Fruit fly (Drosophila melanogaster) whole organism, embryonic: ENCODE measurements around the gene xmas.
A peak's percentile ranks its signal among the peaks of the same experiment; 100 is the strongest.

Experiments used
- Abd-B ChIP-seq: fragments of 200-800 bp; sonication (Bioruptor generic); optimal IDR thresholded peaks from 2 replicates; lab custom pipeline; 2018; ENCODE audit warnings: missing biosample characterization, mild to moderate bottlenecking, missing genetic modification characterization, moderate library complexity
- Ada2b ChIP-seq: fragments of 200-800 bp; sonication (Bioruptor generic); IDR thresholded peaks from 2 replicates; pipeline ENCODE4 v1.3.6; 2022; ENCODE audit warnings: missing biosample characterization, missing genetic modification characterization
- Aef1 ChIP-seq: fragments of 200-800 bp; sonication (Bioruptor generic); IDR thresholded peaks from 3 replicates; pipeline ENCODE4 v1.3.6; 2022; ENCODE audit warnings: missing biosample characterization, missing genetic modification characterization
- Atf-2 ChIP-seq: fragments of 200-800 bp; sonication (Bioruptor generic); optimal IDR thresholded peaks from 2 replicates; lab custom pipeline; 2016; ENCODE audit warnings: missing biosample characterization, missing genetic modification characterization
- Atf6 ChIP-seq: fragments of 200-800 bp; sonication (Bioruptor generic); IDR thresholded peaks from 2 replicates; pipeline ENCODE4 v1.3.6; 2022; ENCODE audit warnings: missing biosample characterization, missing genetic modification characterization
- CG10431 ChIP-seq: fragments of 200-800 bp; sonication (Bioruptor generic); optimal IDR thresholded peaks from 3 replicates; lab custom pipeline; 2018; ENCODE audit warnings: missing biosample characterization, mild to moderate bottlenecking, missing genetic modification characterization
- CG10543 ChIP-seq: fragments of 200-800 bp; sonication (Bioruptor generic); optimal IDR thresholded peaks from 3 replicates; lab custom pipeline; 2017; ENCODE audit warnings: missing biosample characterization, mild to moderate bottlenecking, missing genetic modification characterization, moderate library complexity
- CG10565 ChIP-seq: fragments of 200-800 bp; sonication (Bioruptor generic); optimal IDR thresholded peaks from 3 replicates; lab custom pipeline; 2016; ENCODE audit warnings: missing biosample characterization, mild to moderate bottlenecking, missing genetic modification characterization
- CG12155 ChIP-seq: fragments of 200-800 bp; sonication (Bioruptor generic); optimal IDR thresholded peaks from 3 replicates; lab custom pipeline; 2016; ENCODE audit warnings: missing biosample characterization, missing genetic modification characterization
- CG12236 ChIP-seq: fragments of 200-800 bp; sonication (Bioruptor generic); optimal IDR thresholded peaks from 2 replicates; lab custom pipeline; 2016; ENCODE audit warnings: missing biosample characterization, missing genetic modification characterization
- CG18262 ChIP-seq: fragments of 200-800 bp; optimal IDR thresholded peaks from 3 replicates; lab custom pipeline; 2019; ENCODE audit warnings: missing biosample characterization, mild to moderate bottlenecking, missing genetic modification characterization, moderate library complexity
- CG1832 ChIP-seq: fragments of 200-800 bp; sonication (Bioruptor generic); optimal IDR thresholded peaks from 2 replicates; lab custom pipeline; 2017; ENCODE audit warnings: missing biosample characterization, mild to moderate bottlenecking, missing genetic modification characterization, inconsistent platforms
- CG2202 ChIP-seq: fragments of 200-800 bp; sonication (Bioruptor generic); optimal IDR thresholded peaks from 2 replicates; lab custom pipeline; 2018; ENCODE audit warnings: missing biosample characterization, mild to moderate bottlenecking, missing genetic modification characterization
- CG2889 ChIP-seq: fragments of 200-800 bp; sonication (Bioruptor generic); IDR thresholded peaks from 3 replicates; pipeline ENCODE4 v1.3.6; 2022; ENCODE audit warnings: missing biosample characterization, missing genetic modification characterization
- CG3407 ChIP-seq: fragments of 200-800 bp; sonication (Bioruptor generic); optimal IDR thresholded peaks from 2 replicates; lab custom pipeline; 2018; ENCODE audit warnings: missing biosample characterization, mild to moderate bottlenecking, missing genetic modification characterization
- CG3726 ChIP-seq: fragments of 200-800 bp; sonication (Bioruptor generic); IDR thresholded peaks from 3 replicates; pipeline ENCODE4, ENCODE4 v1.3.6; 2022; ENCODE audit warnings: missing biosample characterization, missing genetic modification characterization
- CG4617 ChIP-seq: fragments of 200-800 bp; sonication (Bioruptor generic); optimal IDR thresholded peaks from 3 replicates; lab custom pipeline; 2016; ENCODE audit warnings: missing biosample characterization, missing genetic modification characterization, borderline replicate concordance
- CG4707 ChIP-seq: fragments of 200-800 bp; sonication (Bioruptor generic); optimal IDR thresholded peaks from 2 replicates; lab custom pipeline; 2018; ENCODE audit warnings: missing biosample characterization, mild to moderate bottlenecking, missing genetic modification characterization, moderate library complexity
- CG4854 ChIP-seq: fragments of 200-800 bp; sonication (Bioruptor generic); optimal IDR thresholded peaks from 2 replicates; lab custom pipeline; 2016; ENCODE audit warnings: missing biosample characterization, missing genetic modification characterization, inconsistent platforms
- Doc2 ChIP-seq: fragments of 200-800 bp; sonication (Bioruptor generic); IDR thresholded peaks from 2 replicates; pipeline ENCODE4 v1.3.6; 2022; ENCODE audit warnings: missing biosample characterization, missing genetic modification characterization
- Dp ChIP-seq: fragments of 200-800 bp; sonication (Bioruptor generic); optimal IDR thresholded peaks from 2 replicates; lab custom pipeline; 2018; ENCODE audit warnings: missing biosample characterization, mild to moderate bottlenecking, missing genetic modification characterization, moderate library complexity
- Eip74EF ChIP-seq, 2 experiments: fragments of 200-800 bp in 1 of 2; fragments of >200 bp in 1 of 2; sonication (Bioruptor generic) in 1 of 2; optimal IDR thresholded peaks; 2 replicates each; lab custom pipeline; 2017 to 2019; ENCODE audit warnings: missing biosample characterization in 2 of 2, missing genetic modification characterization in 2 of 2, mild to moderate bottlenecking in 1 of 2, moderate library complexity in 1 of 2
- Elba2 ChIP-seq: fragments of 200-800 bp; sonication (Bioruptor generic); optimal IDR thresholded peaks from 3 replicates; lab custom pipeline; 2016; ENCODE audit warnings: missing biosample characterization, missing genetic modification characterization
- Hr39 ChIP-seq: fragments of >200 bp; optimal IDR thresholded peaks from 2 replicates; lab custom pipeline; 2017
- Lhr ChIP-seq: fragments of 200-800 bp; sonication (Bioruptor generic); optimal IDR thresholded peaks from 3 replicates; lab custom pipeline; 2017; ENCODE audit warnings: mild to moderate bottlenecking, missing biosample characterization, missing genetic modification reagents, missing genetic modification characterization
- Lpt ChIP-seq: fragments of >200 bp; optimal IDR thresholded peaks from 2 replicates; lab custom pipeline; 2018; ENCODE audit warnings: missing biosample characterization, missing genetic modification characterization
- Mad ChIP-seq: fragments of 200-800 bp; sonication (Bioruptor generic); optimal IDR thresholded peaks from 2 replicates; lab custom pipeline; 2016; ENCODE audit warnings: missing biosample characterization, missing genetic modification characterization
- NC2α ChIP-seq: fragments of 200-800 bp; sonication (Bioruptor generic); optimal IDR thresholded peaks from 2 replicates; lab custom pipeline; 2016; ENCODE audit warnings: missing biosample characterization, missing genetic modification characterization
- Neu2 ChIP-seq: fragments of 200-800 bp; sonication (Bioruptor generic); optimal IDR thresholded peaks from 3 replicates; lab custom pipeline; 2016; ENCODE audit warnings: missing biosample characterization, missing genetic modification characterization, borderline replicate concordance
- Sox102F ChIP-seq: fragments of 200-800 bp; sonication (Bioruptor generic); optimal IDR thresholded peaks from 2 replicates; lab custom pipeline; 2018; ENCODE audit warnings: missing biosample characterization, mild to moderate bottlenecking, missing genetic modification characterization, moderate library complexity
- YL-1 ChIP-seq: fragments of 200-800 bp; sonication (Bioruptor generic); optimal IDR thresholded peaks from 3 replicates; lab custom pipeline; 2017; ENCODE audit warnings: missing biosample characterization, mild to moderate bottlenecking, missing genetic modification characterization
- ara ChIP-seq: fragments of 200-800 bp; sonication (Bioruptor generic); IDR thresholded peaks from 2 replicates; pipeline ENCODE4 v1.3.6; 2022; ENCODE audit warnings: missing biosample characterization, missing genetic modification characterization
- cato ChIP-seq: fragments of 200-800 bp; sonication (Bioruptor generic); optimal IDR thresholded peaks from 2 replicates; lab custom pipeline; 2016; ENCODE audit warnings: missing biosample characterization, missing genetic modification characterization, borderline replicate concordance
- ewg ChIP-seq: fragments of 200-800 bp; sonication (Bioruptor generic); optimal IDR thresholded peaks from 3 replicates; lab custom pipeline; 2017; ENCODE audit warnings: mild to moderate bottlenecking, missing biosample characterization, missing genetic modification reagents, missing genetic modification characterization
- eyg ChIP-seq: fragments of 200-800 bp; sonication (Bioruptor generic); optimal IDR thresholded peaks from 3 replicates; lab custom pipeline; 2016; ENCODE audit warnings: missing biosample characterization, missing genetic modification characterization
- gce ChIP-seq: fragments of 200-800 bp; sonication (Bioruptor generic); IDR thresholded peaks from 3 replicates; pipeline ENCODE4 v1.3.6; 2022; ENCODE audit warnings: missing biosample characterization, missing genetic modification characterization
- gfzf ChIP-seq: fragments of 200-800 bp; sonication (Bioruptor generic); optimal IDR thresholded peaks from 2 replicates; lab custom pipeline; 2016; ENCODE audit warnings: missing biosample characterization, mild to moderate bottlenecking, missing genetic modification characterization, moderate library complexity
- mam ChIP-seq: fragments of 200-800 bp; sonication (Bioruptor generic); optimal IDR thresholded peaks from 3 replicates; lab custom pipeline; 2016; ENCODE audit warnings: missing biosample characterization, missing genetic modification characterization
- nau ChIP-seq: fragments of 200-800 bp; sonication (Bioruptor generic); optimal IDR thresholded peaks from 3 replicates; lab custom pipeline; 2017; ENCODE audit warnings: missing biosample characterization, mild to moderate bottlenecking, missing genetic modification characterization, missing genetic modification reagents
- p53 ChIP-seq: fragments of 200-800 bp; sonication (Bioruptor generic); optimal IDR thresholded peaks from 2 replicates; lab custom pipeline; 2016; ENCODE audit warnings: missing biosample characterization, missing genetic modification characterization
- ranshi ChIP-seq: fragments of 200-800 bp; sonication (Bioruptor generic); IDR thresholded peaks from 2 replicates; pipeline ENCODE4 v1.3.6; 2022; ENCODE audit warnings: missing biosample characterization, missing genetic modification characterization
- sima ChIP-seq: fragments of 200-800 bp; sonication (Bioruptor generic); optimal IDR thresholded peaks from 2 replicates; lab custom pipeline; 2016; ENCODE audit warnings: missing biosample characterization, missing genetic modification characterization
- sisA ChIP-seq: fragments of 200-800 bp; sonication (Bioruptor generic); IDR thresholded peaks from 2 replicates; pipeline ENCODE4 v1.3.6; 2022; ENCODE audit warnings: missing biosample characterization, missing genetic modification characterization
- so ChIP-seq: fragments of 200-800 bp; sonication (Bioruptor generic); IDR thresholded peaks from 3 replicates; pipeline ENCODE4 v1.3.6; 2022; ENCODE audit warnings: missing biosample characterization, missing genetic modification characterization
- sr ChIP-seq: fragments of 200-800 bp; sonication (Bioruptor generic); IDR thresholded peaks from 3 replicates; pipeline ENCODE4 v1.3.6; 2022; ENCODE audit warnings: missing biosample characterization, missing genetic modification characterization
- stc ChIP-seq: fragments of 200-800 bp; sonication (Bioruptor generic); IDR thresholded peaks from 2 replicates; pipeline ENCODE4 v1.3.6; 2022; ENCODE audit warnings: missing biosample characterization, missing genetic modification characterization
- tio ChIP-seq: fragments of 200-800 bp; sonication (Bioruptor generic); optimal IDR thresholded peaks from 2 replicates; lab custom pipeline; 2017; ENCODE audit warnings: missing biosample characterization, missing genetic modification characterization, inconsistent platforms
- wek ChIP-seq: fragments of 200-800 bp; sonication (Bioruptor generic); optimal IDR thresholded peaks from 3 replicates; lab custom pipeline; 2018; ENCODE audit warnings: missing biosample characterization, mild to moderate bottlenecking, missing genetic modification characterization, moderate library complexity
- zen ChIP-seq: fragments of 200-800 bp; sonication (Bioruptor generic); optimal IDR thresholded peaks from 3 replicates; lab custom pipeline; 2018; ENCODE audit warnings: missing biosample characterization, mild to moderate bottlenecking, missing genetic modification characterization, moderate library complexity
- zfh2 ChIP-seq: fragments of 200-800 bp; sonication (Bioruptor generic); optimal IDR thresholded peaks from 2 replicates; lab custom pipeline; 2016; ENCODE audit warnings: missing biosample characterization, missing genetic modification characterization

Gene xmas

DNA sequence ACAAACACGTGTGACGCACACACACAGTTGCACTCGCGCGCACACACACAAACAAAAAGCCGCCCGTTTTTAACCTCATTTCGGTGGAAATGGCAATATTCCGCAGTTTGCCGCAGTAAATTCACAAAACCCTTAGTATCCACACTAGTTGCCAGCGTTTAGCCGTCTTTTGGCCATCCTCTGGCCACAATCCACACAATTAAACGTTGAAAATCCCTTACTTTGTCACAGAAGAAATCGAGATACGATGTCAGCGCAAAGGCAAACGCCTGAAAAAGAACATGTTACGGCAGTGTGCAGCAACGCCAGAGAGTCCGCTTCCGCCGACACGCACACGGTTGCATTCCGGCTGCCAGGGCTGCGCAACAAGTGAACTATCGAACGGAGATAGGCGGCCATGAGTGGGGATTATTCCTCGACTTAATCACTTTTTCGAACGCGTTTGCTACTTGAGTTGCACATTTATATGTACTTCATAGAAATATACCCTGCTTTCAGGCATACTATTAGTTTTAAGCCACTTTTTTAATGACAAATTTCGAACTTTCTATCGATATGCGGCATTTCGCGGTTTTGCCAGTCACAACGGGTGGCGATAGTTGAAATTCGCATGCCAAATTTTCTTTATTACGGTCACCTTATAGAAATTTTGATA, 11.0 kb downstream of the xmas start, which contains the start of gene RpS5a (continued):
- TF ChIP-seq cato (peak; percentile 68), gfzf (peak; percentile 48), p53 (GFP tag; lab: Kevin White, UChicago) (peak; percentile 88), CG4854 (GFP tag; lab: Kevin White, UChicago) (peak; percentile 70), eyg (peak; percentile 73), mam (GFP tag; lab: Kevin White, UChicago) (peak; percentile 82), Sox102F (GFP tag; lab: Kevin White, UChicago) (no peak), CG10565 (GFP tag; lab: Kevin White, UChicago) (peak; percentile 49), CG12236 (GFP tag; lab: Kevin White, UChicago) (peak; percentile 45), Eip74EF (GFP tag; optimal IDR thresholded peaks at IDR 0.05; lab: Kevin White, UChicago) (peak in 1 of 2 experiments; percentile 34), sima (GFP tag; lab: Kevin White, UChicago) (peak; percentile 19), Doc2 (GFP tag; lab: Robert Waterston, UW) (no peak), Aef1 (GFP tag; lab: Robert Waterston, UW) (peak; percentile 75), Lhr (GFP tag; lab: Kevin White, UChicago) (peak; percentile 81), CG4617 (peak; percentile 39), YL-1 (peak; percentile 98), Dp (GFP tag; lab: Kevin White, UChicago) (peak; percentile 25), Hr39 (lab: Kevin White, UChicago) (no peak), CG4707 (peak; percentile 76), NC2α (GFP tag; lab: Kevin White, UChicago) (peak; percentile 54), ara (GFP tag; lab: Robert Waterston, UW) (peak; percentile 73), zfh2 (GFP tag; lab: Kevin White, UChicago) (peak; percentile 86), ranshi (GFP tag; lab: Robert Waterston, UW) (peak; percentile 77; the same call in 1 of the 2 replicates), CG2202 (tag; lab: Kevin White, UChicago) (peak; percentile 72), wek (GFP tag; lab: Kevin White, UChicago) (peak; percentile 85), sr (peak; percentile 63; the same call in 2 of the 3 replicates), ewg (GFP tag; lab: Kevin White, UChicago) (peak; percentile 73), CG10431 (GFP tag; lab: Kevin White, UChicago) (peak; percentile 79), Mad (peak; percentile 80), Elba2 (GFP tag; lab: Kevin White, UChicago) (peak; percentile 25), Lpt (no peak), stc (GFP tag; lab: Robert Waterston, UW) (peak; percentile 41; the same call in 1 of the 2 replicates), Atf6 (peak; percentile 64), tio (GFP tag; lab: Kevin White, UChicago) (no peak), Ada2b (GFP tag; lab: Robert Waterston, UW) (no peak), Atf-2 (peak; percentile 60), gce (GFP tag; lab: Robert Waterston, UW) (peak; percentile 68; the same call in 2 of the 3 replicates), zen (tag; lab: Kevin White, UChicago) (peak; percentile 72), CG1832 (no peak), sisA (GFP tag; lab: Robert Waterston, UW) (peak; percentile 65), CG2889 (GFP tag; lab: Robert Waterston, UW) (0 out of 3 replicates have a peak, but pooled peaks have one; percentile 55), Abd-B (GFP tag; lab: Kevin White, UChicago) (peak; percentile 57), nau (GFP tag; lab: Kevin White, UChicago) (no peak), CG3726 (GFP tag; lab: Robert Waterston, UW) (no peak), CG12155 (GFP tag; lab: Kevin White, UChicago) (peak; percentile 59), so (GFP tag; lab: Robert Waterston, UW) (peak; percentile 57; the same call in 2 of the 3 replicates), CG18262 (tag; lab: Kevin White, UChicago) (peak; percentile 67), CG3407 (GFP tag; lab: Kevin White, UChicago) (peak; percentile 82), CG10543 (GFP tag; lab: Kevin White, UChicago) (peak; percentile 92), Neu2 (GFP tag; lab: Kevin White, UChicago) (peak; percentile 53)
